Worm (Caenorhabditis elegans) whole organism, mixed stage, embryonic: ENCODE data around the gene T10B10.4.

Source experiments
- M03D4.4 ChIP-seq: sonication (generic microtip); optimal IDR thresholded peaks from 2 replicates; lab custom pipeline; 2017; ENCODE audit warnings: mild to moderate bottlenecking, missing genetic modification characterization, missing compliant biosample characterization
- bed-3 ChIP-seq: fragments of 200-800 bp; sonication (Bioruptor generic); optimal IDR thresholded peaks from 3 replicates; lab custom pipeline; 2018; ENCODE audit warnings: mild to moderate bottlenecking, missing genetic modification characterization, moderate library complexity, missing compliant biosample characterization
- blmp-1 ChIP-seq: fragments of 150-350 bp; optimal IDR thresholded peaks from 2 replicates; lab custom pipeline; 2014; ENCODE audit warnings: missing biosample characterization, missing genetic modification characterization
- ceh-39 ChIP-seq: fragments of 150-350 bp; optimal IDR thresholded peaks from 2 replicates; lab custom pipeline; 2014; ENCODE audit warnings: missing biosample characterization, missing genetic modification characterization
- ceh-43 ChIP-seq: fragments of 200-800 bp; sonication (Bioruptor generic); optimal IDR thresholded peaks from 2 replicates; lab custom pipeline; 2018; ENCODE audit warnings: mild to moderate bottlenecking, missing genetic modification characterization, moderate library complexity, missing compliant biosample characterization
- ceh-83 ChIP-seq: fragments of 200-800 bp; sonication (Bioruptor generic); optimal IDR thresholded peaks from 2 replicates; lab custom pipeline; 2018; ENCODE audit warnings: mild to moderate bottlenecking, missing genetic modification characterization, missing compliant biosample characterization
- ces-1 ChIP-seq: fragments of 150-350 bp; optimal IDR thresholded peaks from 2 replicates; lab custom pipeline; 2014; ENCODE audit warnings: missing biosample characterization, missing genetic modification reagents, missing genetic modification characterization
- cnd-1 ChIP-seq: fragments of 200-800 bp; sonication (Bioruptor generic); optimal IDR thresholded peaks from 2 replicates; lab custom pipeline; 2018; ENCODE audit warnings: mild to moderate bottlenecking, missing genetic modification characterization, missing compliant biosample characterization
- drap-1 ChIP-seq: fragments of 200-800 bp; sonication (Bioruptor generic); optimal IDR thresholded peaks from 3 replicates; lab custom pipeline; 2018; ENCODE audit warnings: mild to moderate bottlenecking, missing genetic modification characterization, missing compliant biosample characterization
- elt-1 ChIP-seq: sonication (generic microtip); optimal IDR thresholded peaks from 2 replicates; lab custom pipeline; 2017; ENCODE audit warnings: missing genetic modification characterization, mild to moderate bottlenecking, missing compliant biosample characterization, antibody characterized with exemption, moderate library complexity, borderline replicate concordance; ENCODE audit not compliant: insufficient read depth
- elt-3 ChIP-seq: fragments of 150-350 bp; optimal IDR thresholded peaks from 2 replicates; lab custom pipeline; 2014; ENCODE audit warnings: missing biosample characterization, missing genetic modification characterization
- flh-1 ChIP-seq: fragments of 200-800 bp; sonication (Bioruptor generic); optimal IDR thresholded peaks from 2 replicates; lab custom pipeline; 2018; ENCODE audit warnings: mild to moderate bottlenecking, missing genetic modification characterization, moderate library complexity, missing compliant biosample characterization
- ham-2 ChIP-seq: fragments of 200-800 bp; sonication (Bioruptor generic); optimal IDR thresholded peaks from 2 replicates; lab custom pipeline; 2018; ENCODE audit warnings: mild to moderate bottlenecking, missing genetic modification characterization, missing compliant biosample characterization
- hlh-1 ChIP-seq: fragments of 150-350 bp; optimal IDR thresholded peaks from 2 replicates; lab custom pipeline; 2014; ENCODE audit warnings: missing biosample characterization, missing genetic modification reagents, missing genetic modification characterization
- lin-13 ChIP-seq: fragments of 150-350 bp; optimal IDR thresholded peaks from 2 replicates; lab custom pipeline; 2014; ENCODE audit warnings: missing biosample characterization, missing genetic modification characterization
- lin-32 ChIP-seq: fragments of 200-800 bp; sonication (Bioruptor generic); optimal IDR thresholded peaks from 2 replicates; lab custom pipeline; 2018; ENCODE audit warnings: mild to moderate bottlenecking, missing genetic modification characterization, missing compliant biosample characterization
- lsy-2 ChIP-seq: fragments of 150-350 bp; optimal IDR thresholded peaks from 2 replicates; lab custom pipeline; 2014; ENCODE audit warnings: missing biosample characterization, missing genetic modification characterization
- mab-5 ChIP-seq: fragments of 150-350 bp; optimal IDR thresholded peaks from 2 replicates; lab custom pipeline; 2014; ENCODE audit warnings: missing biosample characterization, missing genetic modification characterization
- mep-1 ChIP-seq: fragments of 150-350 bp; optimal IDR thresholded peaks from 2 replicates; lab custom pipeline; 2017; ENCODE audit warnings: missing biosample characterization, missing genetic modification reagents, missing genetic modification characterization, inconsistent platforms
- mls-2 ChIP-seq: sonication (generic microtip); optimal IDR thresholded peaks from 2 replicates; lab custom pipeline; 2016; ENCODE audit warnings: mild to moderate bottlenecking, missing genetic modification characterization, moderate library complexity, missing compliant biosample characterization
- nhr-12 ChIP-seq: fragments of 150-350 bp; optimal IDR thresholded peaks from 2 replicates; lab custom pipeline; 2014; ENCODE audit warnings: missing biosample characterization, missing genetic modification characterization
- nhr-2 ChIP-seq: fragments of 150-350 bp; optimal IDR thresholded peaks from 2 replicates; lab custom pipeline; 2014; ENCODE audit warnings: missing biosample characterization, missing genetic modification characterization
- nhr-237 ChIP-seq: fragments of 150-350 bp; optimal IDR thresholded peaks from 2 replicates; lab custom pipeline; 2014; ENCODE audit warnings: missing biosample characterization, missing genetic modification characterization
- nhr-28 ChIP-seq: fragments of 150-350 bp; optimal IDR thresholded peaks from 2 replicates; lab custom pipeline; 2014; ENCODE audit warnings: missing biosample characterization, missing genetic modification characterization
- nhr-76 ChIP-seq: sonication (generic microtip); optimal IDR thresholded peaks from 2 replicates; lab custom pipeline; 2017; ENCODE audit warnings: missing biosample characterization, missing genetic modification characterization
- pha-4 ChIP-seq: fragments of 150-350 bp; optimal IDR thresholded peaks from 2 replicates; lab custom pipeline; 2018; ENCODE audit warnings: missing biosample characterization, missing genetic modification reagents, missing genetic modification characterization
- sem-2 ChIP-seq: fragments of 200-800 bp; sonication (Bioruptor generic); optimal IDR thresholded peaks from 2 replicates; lab custom pipeline; 2018; ENCODE audit warnings: mild to moderate bottlenecking, missing genetic modification characterization, missing compliant biosample characterization
- snpc-4 ChIP-seq: fragments of 150-350 bp; optimal IDR thresholded peaks from 2 replicates; lab custom pipeline; 2014; ENCODE audit warnings: missing biosample characterization, missing genetic modification characterization
- sptf-1 ChIP-seq: sonication (generic microtip); optimal IDR thresholded peaks from 2 replicates; lab custom pipeline; 2017; ENCODE audit warnings: mild to moderate bottlenecking, missing genetic modification characterization, moderate library complexity, missing compliant biosample characterization
- tbx-8 ChIP-seq: fragments of 200-800 bp; sonication (Bioruptor generic); optimal IDR thresholded peaks from 2 replicates; lab custom pipeline; 2018; ENCODE audit warnings: mild to moderate bottlenecking, missing genetic modification characterization, moderate library complexity, missing compliant biosample characterization
- unc-120 ChIP-seq: sonication (generic microtip); optimal IDR thresholded peaks from 2 replicates; lab custom pipeline; 2017; ENCODE audit warnings: missing genetic modification characterization, missing compliant biosample characterization; ENCODE audit not compliant: poor library complexity, severe bottlenecking
- unc-39 ChIP-seq: fragments of 150-350 bp; optimal IDR thresholded peaks from 2 replicates; lab custom pipeline; 2014; ENCODE audit warnings: missing biosample characterization, missing genetic modification characterization
- unc-62 ChIP-seq: fragments of 150-350 bp; optimal IDR thresholded peaks from 2 replicates; lab custom pipeline; 2014; ENCODE audit warnings: missing biosample characterization, missing genetic modification reagents, missing genetic modification characterization
- zip-8 ChIP-seq: fragments of 150-350 bp; optimal IDR thresholded peaks from 2 replicates; lab custom pipeline; 2014; ENCODE audit warnings: missing biosample characterization, missing genetic modification characterization
- ztf-11 ChIP-seq: fragments of 150-350 bp; optimal IDR thresholded peaks from 2 replicates; lab custom pipeline; 2014; ENCODE audit warnings: missing biosample characterization, missing genetic modification characterization

Gene T10B10.4

ce11 chrX:15175211-15175610 lies 14.7 kb upstream of the T10B10.4 start:
- TF ChIP-seq elt-1 (tag; lab: Kevin White, UChicago) = no peak
- TF ChIP-seq cnd-1 = no peak
- no peak for TF ChIP-seq nhr-237
- TF ChIP-seq nhr-76 (tag; lab: Kevin White, UChicago) = no peak
- TF ChIP-seq sptf-1 = no peak
- no peak for TF ChIP-seq lsy-2 (tag; lab: Kevin White, UChicago)

ce11 chrX:15176431-15176911 lies 13.5 kb upstream of the T10B10.4 start, which contains the start of gene col-41:
Gene col-41, minus strand, starts transcription at chrX:15176481.
- TF ChIP-seq nhr-76 (tag; lab: Kevin White, UChicago) (no peak), unc-39 (tag; lab: Kevin White, UChicago) (no peak), sem-2 (GFP tag; lab: Kevin White, UChicago) (no peak), lsy-2 (tag; lab: Kevin White, UChicago) (no peak), mls-2 (tag; lab: Kevin White, UChicago) (no peak), M03D4.4 (tag; lab: Kevin White, UChicago) (no peak), ztf-11 (tag; lab: Kevin White, UChicago) (no peak), elt-3 (tag; lab: Kevin White, UChicago) (no peak), nhr-12 (no peak), lin-32 (GFP tag; lab: Kevin White, UChicago) (no peak), sptf-1 (no peak), cnd-1 (no peak), blmp-1 (tag; lab: Kevin White, UChicago) (no peak), ceh-83 (GFP tag; lab: Kevin White, UChicago) (no peak), elt-1 (tag; lab: Kevin White, UChicago) (no peak), hlh-1 (tag; lab: Kevin White, UChicago) (no peak), snpc-4 (tag; lab: Kevin White, UChicago) (no peak)

- TF ChIP-seq cnd-1 = peak; percentile 71
- TF ChIP-seq lin-13 (tag; lab: Kevin White, UChicago) = peak; percentile 96
- TF ChIP-seq sem-2 (GFP tag; lab: Kevin White, UChicago) = no peak
- TF ChIP-seq bed-3 = no peak
- TF ChIP-seq elt-3 (tag; lab: Kevin White, UChicago) = peak; percentile 9
- peak; percentile 70 for TF ChIP-seq blmp-1 (tag; lab: Kevin White, UChicago)
- TF ChIP-seq nhr-12 = peak; percentile 7
- TF ChIP-seq drap-1 (GFP tag; lab: Kevin White, UChicago) = peak; percentile 81
- TF ChIP-seq mab-5 (tag; lab: Kevin White, UChicago) = no peak
- TF ChIP-seq zip-8 (tag; lab: Kevin White, UChicago) = no peak
- peak; percentile 52 for TF ChIP-seq M03D4.4 (tag; lab: Kevin White, UChicago)
- no peak for TF ChIP-seq nhr-28 (tag; lab: Kevin White, UChicago)
- TF ChIP-seq pha-4 (tag; lab: Kevin White, UChicago) = peak; percentile 89
- TF ChIP-seq elt-1 (tag; lab: Kevin White, UChicago) = no peak
- TF ChIP-seq unc-120 = peak; percentile 44
- TF ChIP-seq flh-1 (GFP tag; lab: Kevin White, UChicago) = peak; percentile 22
- TF ChIP-seq lin-32 (GFP tag; lab: Kevin White, UChicago) = peak; percentile 37
- TF ChIP-seq tbx-8 (GFP tag; lab: Kevin White, UChicago) = no peak
- no peak for TF ChIP-seq nhr-76 (tag; lab: Kevin White, UChicago)
- TF ChIP-seq unc-62 = no peak
- TF ChIP-seq ceh-83 (GFP tag; lab: Kevin White, UChicago) = peak; percentile 44
- TF ChIP-seq lsy-2 (tag; lab: Kevin White, UChicago) = peak; percentile 40
- peak; percentile 71 for TF ChIP-seq sptf-1
- no peak for TF ChIP-seq ceh-43 (GFP tag; lab: Kevin White, UChicago)
- no peak for TF ChIP-seq unc-39 (tag; lab: Kevin White, UChicago)
- TF ChIP-seq snpc-4 (tag; lab: Kevin White, UChicago) = no peak
- TF ChIP-seq ham-2 (GFP tag; lab: Kevin White, UChicago) = peak; percentile 38
- peak; percentile 38 for TF ChIP-seq hlh-1 (tag; lab: Kevin White, UChicago)
- TF ChIP-seq mls-2 (tag; lab: Kevin White, UChicago) = no peak
- TF ChIP-seq nhr-2 = no peak
- peak; percentile 73 for TF ChIP-seq mep-1 (tag; lab: Kevin White, UChicago)
- TF ChIP-seq ceh-39 (tag; lab: Kevin White, UChicago) = no peak
- TF ChIP-seq nhr-237 = peak; percentile 13
- no peak for TF ChIP-seq ces-1 (GFP tag; lab: Kevin White, UChicago)
- TF ChIP-seq ztf-11 (tag; lab: Kevin White, UChicago) = peak; percentile 15
These were observed 8.5 kb upstream of the T10B10.4 start, which contains the start of gene pkhm-2 for ce11 chrX:15181454-15181853. Gene pkhm-2, minus strand, starts transcription at chrX:15181465.
